Worm (Caenorhabditis elegans) whole organism, L4 larva: ENCODE results near the gene pgap-3.
A peak's percentile ranks its signal among the peaks of the same experiment; 100 is the strongest.

Experiments
- Y5F2A.4 ChIP-seq: fragments of 200-800 bp; sonication (Bioruptor generic); optimal IDR thresholded peaks from 2 replicates; lab custom pipeline; 2018; ENCODE audit warnings: mild to moderate bottlenecking, missing genetic modification characterization, missing compliant biosample characterization
- ama-1 ChIP-seq: fragments of 150-350 bp; optimal IDR thresholded peaks from 2 replicates; lab custom pipeline; 2014; ENCODE audit warnings: inconsistent platforms, mixed read lengths
- attf-4 ChIP-seq: sonication (generic microtip); optimal IDR thresholded peaks from 3 replicates; lab custom pipeline; 2017; ENCODE audit warnings: missing biosample characterization, missing genetic modification characterization
- daf-8 ChIP-seq: fragments of 200-800 bp; sonication (Bioruptor generic); IDR thresholded peaks from 2 replicates; pipeline ENCODE4 v1.3.6; 2022; ENCODE audit warnings: missing genetic modification characterization, missing compliant biosample characterization
- fkh-10 ChIP-seq: fragments of 150-350 bp; optimal IDR thresholded peaks from 2 replicates; lab custom pipeline; 2014; ENCODE audit warnings: missing biosample characterization, missing genetic modification reagents, missing genetic modification characterization
- lin-39 ChIP-seq: fragments of 150-350 bp; optimal IDR thresholded peaks from 2 replicates; lab custom pipeline; 2014; ENCODE audit warnings: missing biosample characterization, missing genetic modification reagents, missing genetic modification characterization
- nhr-10 ChIP-seq: fragments of 150-350 bp; optimal IDR thresholded peaks from 2 replicates; lab custom pipeline; 2014; ENCODE audit warnings: missing biosample characterization, missing genetic modification characterization
- pha-4 ChIP-seq, 2 experiments: fragments of 150-350 bp in 1 of 2; fragments of 200-800 bp in 1 of 2; sonication (Bioruptor generic) in 1 of 2; IDR thresholded peaks in 1 of 2; optimal IDR thresholded peaks in 1 of 2; 2 replicates each; pipeline versions ENCODE4 v1.3.6 to Lab custom; 2014 to 2022; ENCODE audit warnings: missing genetic modification characterization in 2 of 2, missing genetic modification reagents in 2 of 2, missing biosample characterization in 1 of 2, missing compliant biosample characterization in 1 of 2
- php-3 ChIP-seq: fragments of 200-800 bp; sonication (Bioruptor generic); IDR thresholded peaks from 2 replicates; pipeline ENCODE4 v1.3.6; 2022; ENCODE audit warnings: missing genetic modification reagents, missing genetic modification characterization, missing compliant biosample characterization
- set-16 ChIP-seq: fragments of 200-800 bp; sonication (Bioruptor generic); IDR thresholded peaks from 2 replicates; pipeline ENCODE4 v1.3.6; 2022; ENCODE audit warnings: missing genetic modification reagents, missing genetic modification characterization, missing compliant biosample characterization
- zfp-3 ChIP-seq: fragments of 200-800 bp; sonication (Bioruptor generic); conservative IDR thresholded peaks from 2 replicates; pipeline ENCODE4 v1.3.6; 2022; ENCODE audit warnings: missing genetic modification reagents, missing genetic modification characterization, missing compliant biosample characterization
- ztf-7 ChIP-seq: fragments of 150-350 bp; optimal IDR thresholded peaks from 2 replicates; lab custom pipeline; 2014; ENCODE audit warnings: missing biosample characterization, missing genetic modification characterization

- TF ChIP-seq Y5F2A.4 (GFP tag; lab: Kevin White, UChicago) (no peak), fkh-10 (GFP tag; lab: Kevin White, UChicago) (no peak), nhr-10 (tag; lab: Kevin White, UChicago) (no peak), ztf-7 (tag; lab: Kevin White, UChicago) (peak; percentile 36), lin-39 (tag; lab: Kevin White, UChicago) (no peak), php-3 (GFP tag; lab: Robert Waterston, UW) (peak; percentile 40; the same call in 1 of the 2 replicates), pha-4 (GFP tag; IDR thresholded peaks at IDR 0.05; lab: Robert Waterston, UW) (no peak), pha-4 (tag; optimal IDR thresholded peaks at IDR 0.05; lab: Kevin White, UChicago) (peak; percentile 67), set-16 (GFP tag; lab: Robert Waterston, UW) (no peak), ama-1 (lab: Kevin White, UChicago) (peak; percentile 24), daf-8 (GFP tag; lab: Robert Waterston, UW) (no peak), zfp-3 (GFP tag; lab: Robert Waterston, UW) (no peak), attf-4 (tag; lab: Kevin White, UChicago) (no peak)
Observed at ce11 chrV:6043275-6044271, 4.1 kb downstream of the pgap-3 start, which contains the start of gene cpi-2.
